Worm (Caenorhabditis elegans) whole organism, young adult: Measurements from ENCODE around the gene F52E10.2.

Source experiments
- B0019.2 ChIP-seq: fragments of 200-800 bp; sonication (Bioruptor generic); conservative IDR thresholded peaks from 2 replicates; pipeline ENCODE4 v1.3.6; 2022; ENCODE audit warnings: missing genetic modification reagents, missing genetic modification characterization, missing compliant biosample characterization
- Y79H2A.3 ChIP-seq: fragments of 200-800 bp; sonication (Bioruptor generic); conservative IDR thresholded peaks from 2 replicates; pipeline ENCODE4 v1.3.6; 2022; ENCODE audit warnings: missing genetic modification reagents, missing genetic modification characterization, missing compliant biosample characterization
- ama-1 ChIP-seq, 3 experiments: fragments of 150-350 bp in 1 of 3; sonication (generic microtip) in 2 of 3; optimal IDR thresholded peaks; 2 replicates each; lab custom pipeline; 2014 to 2018; ENCODE audit warnings: missing biosample characterization in 2 of 3, missing genetic modification characterization in 2 of 3, missing genetic modification reagents in 2 of 3
- attf-6 ChIP-seq: fragments of 200-800 bp; sonication (Bioruptor generic); IDR thresholded peaks from 2 replicates; pipeline ENCODE4 v1.3.6; 2022; ENCODE audit warnings: missing genetic modification reagents, missing genetic modification characterization, missing compliant biosample characterization
- cebp-2 ChIP-seq: fragments of 200-800 bp; sonication (Bioruptor generic); IDR thresholded peaks from 2 replicates; pipeline ENCODE4 v1.3.6; 2022; ENCODE audit warnings: missing genetic modification characterization, missing compliant biosample characterization
- egl-18 ChIP-seq: fragments of 200-800 bp; sonication (Bioruptor generic); IDR thresholded peaks from 2 replicates; pipeline ENCODE4 v1.3.6; 2022; ENCODE audit warnings: missing genetic modification reagents, missing genetic modification characterization, missing compliant biosample characterization
- ets-4 ChIP-seq: fragments of 200-800 bp; sonication (Bioruptor generic); optimal IDR thresholded peaks from 2 replicates; lab custom pipeline; 2018; ENCODE audit warnings: mild to moderate bottlenecking, missing genetic modification characterization, missing compliant biosample characterization
- gei-17 ChIP-seq: fragments of 200-800 bp; sonication (Bioruptor generic); optimal IDR thresholded peaks from 2 replicates; lab custom pipeline; 2018; ENCODE audit warnings: mild to moderate bottlenecking, missing genetic modification characterization, missing compliant biosample characterization
- let-526 ChIP-seq: fragments of 200-800 bp; sonication (Bioruptor generic); IDR thresholded peaks from 2 replicates; pipeline ENCODE4 v1.3.6; 2022; ENCODE audit warnings: missing genetic modification reagents, missing genetic modification characterization, missing compliant biosample characterization
- snpc-4 ChIP-seq, 5 experiments: fragments of 150-350 bp in 1 of 5; sonication (generic microtip) in 4 of 5; optimal IDR thresholded peaks; 2 replicates each; lab custom pipeline; 2014 to 2018; ENCODE audit warnings: missing genetic modification characterization in 5 of 5, missing biosample characterization in 3 of 5, antibody characterized with exemption in 2 of 5, mild to moderate bottlenecking in 2 of 5, missing compliant biosample characterization in 2 of 5, missing genotype in 2 of 5, moderate library complexity in 2 of 5, missing genetic modification reagents in 1 of 5
- tbp1 ChIP-seq: fragments of 200-800 bp; sonication (Bioruptor generic); optimal IDR thresholded peaks from 2 replicates; lab custom pipeline; 2018; ENCODE audit warnings: mild to moderate bottlenecking, missing genetic modification characterization, missing compliant biosample characterization
- unc-62 ChIP-seq: fragments of 150-350 bp; optimal IDR thresholded peaks from 2 replicates; lab custom pipeline; 2014; ENCODE audit warnings: missing biosample characterization, missing genetic modification reagents, missing genetic modification characterization

DNA sequence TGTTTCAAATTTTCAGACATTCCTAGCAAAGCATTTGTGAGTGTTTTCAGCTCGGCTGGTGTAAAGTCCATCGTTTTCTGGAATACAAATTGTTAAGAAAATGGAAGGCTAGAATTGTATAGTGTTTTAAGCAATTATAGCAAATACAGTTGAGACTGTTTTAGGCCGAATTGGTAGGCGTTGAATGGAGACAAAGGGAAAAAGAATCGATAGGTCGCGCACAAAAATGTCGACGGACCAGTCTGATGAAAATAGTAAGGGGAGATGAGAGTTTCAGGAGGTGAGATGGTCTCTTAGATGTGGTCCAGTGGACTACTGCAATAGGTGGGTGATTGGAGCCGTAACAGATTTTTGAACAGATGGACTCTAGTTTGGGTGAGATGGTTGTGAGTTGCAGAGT, 42.4 kb downstream of the F52E10.2 start:
- no peak for TF ChIP-seq ama-1 (optimal IDR thresholded peaks at IDR 0.05; lab: Kevin White, UChicago)
- no peak for TF ChIP-seq ama-1 (GFP tag; optimal IDR thresholded peaks at IDR 0.05; lab: Kevin White, UChicago)
- no peak for TF ChIP-seq unc-62 (GFP tag; lab: Kevin White, UChicago)
- no peak for TF ChIP-seq gei-17 (GFP tag; lab: Kevin White, UChicago)
- TF ChIP-seq tbp1 (GFP tag; lab: Kevin White, UChicago): no peak
- TF ChIP-seq Y79H2A.3 (GFP tag; lab: Robert Waterston, UW): no peak
- TF ChIP-seq cebp-2: no peak
- no peak for TF ChIP-seq snpc-4 (GFP tag; optimal IDR thresholded peaks at IDR 0.05; lab: Kevin White, UChicago)
- no peak for TF ChIP-seq snpc-4 (tag; optimal IDR thresholded peaks at IDR 0.05; lab: Kevin White, UChicago)
- TF ChIP-seq ets-4 (GFP tag; lab: Kevin White, UChicago): no peak
- no peak for TF ChIP-seq attf-6 (GFP tag; lab: Robert Waterston, UW)
- no peak for TF ChIP-seq B0019.2 (GFP tag; lab: Robert Waterston, UW)
- no peak for TF ChIP-seq egl-18 (GFP tag; lab: Robert Waterston, UW)
- no peak for TF ChIP-seq let-526 (GFP tag; lab: Robert Waterston, UW)
